Fruit fly (Drosophila melanogaster) whole organism, prepupa: ENCODE data around the gene mtDNA-helicase.

Experiments
- Blimp-1 ChIP-seq: fragments of 200-800 bp; sonication (Bioruptor generic); optimal IDR thresholded peaks from 3 replicates; lab custom pipeline; 2017; ENCODE audit warnings: missing biosample characterization, missing genetic modification characterization, mild to moderate bottlenecking, moderate library complexity, missing genetic modification reagents
- CG11294 ChIP-seq: fragments of 200-800 bp; sonication (Bioruptor generic); IDR thresholded peaks from 2 replicates; pipeline ENCODE4 v1.3.6; 2022; ENCODE audit warnings: missing biosample characterization, missing genetic modification characterization
- CG11762 ChIP-seq: fragments of 200-800 bp; sonication (Bioruptor generic); optimal IDR thresholded peaks from 3 replicates; lab custom pipeline; 2016; ENCODE audit warnings: missing biosample characterization, missing genetic modification characterization; ENCODE audit not compliant: insufficient read depth
- CG11902 ChIP-seq: fragments of 200-800 bp; sonication (Bioruptor generic); optimal IDR thresholded peaks from 3 replicates; lab custom pipeline; 2016; ENCODE audit warnings: missing biosample characterization, missing genetic modification characterization
- CG1621 ChIP-seq: fragments of 200-800 bp; sonication (Bioruptor generic); optimal IDR thresholded peaks from 3 replicates; lab custom pipeline; 2018; ENCODE audit warnings: missing biosample characterization, mild to moderate bottlenecking, missing genetic modification characterization
- CG31627 ChIP-seq: fragments of 200-800 bp; sonication (Bioruptor generic); optimal IDR thresholded peaks from 3 replicates; lab custom pipeline; 2016; ENCODE audit warnings: missing biosample characterization, missing genetic modification characterization
- CG32006 ChIP-seq: fragments of 200-800 bp; sonication (Bioruptor generic); optimal IDR thresholded peaks from 3 replicates; lab custom pipeline; 2017; ENCODE audit warnings: missing biosample characterization, mild to moderate bottlenecking, missing genetic modification characterization
- CG34406 ChIP-seq: fragments of 200-800 bp; sonication (Bioruptor generic); optimal IDR thresholded peaks from 3 replicates; lab custom pipeline; 2016; ENCODE audit warnings: missing biosample characterization, missing genetic modification characterization
- CG3919 ChIP-seq: fragments of 200-800 bp; sonication (Bioruptor generic); optimal IDR thresholded peaks from 3 replicates; lab custom pipeline; 2016; ENCODE audit warnings: missing biosample characterization, missing genetic modification characterization
- CG4318 ChIP-seq: fragments of 200-800 bp; sonication (Bioruptor generic); optimal IDR thresholded peaks from 3 replicates; lab custom pipeline; 2017; ENCODE audit warnings: missing biosample characterization, mild to moderate bottlenecking, missing genetic modification characterization
- CG6163 ChIP-seq: fragments of 200-800 bp; sonication (Bioruptor generic); IDR thresholded peaks from 3 replicates; pipeline ENCODE4 v1.3.6; 2022; ENCODE audit warnings: missing biosample characterization, missing genetic modification characterization
- CG6276 ChIP-seq: fragments of 200-800 bp; sonication (Bioruptor generic); optimal IDR thresholded peaks from 2 replicates; lab custom pipeline; 2017; ENCODE audit warnings: missing biosample characterization, mild to moderate bottlenecking, missing genetic modification characterization
- CG6792 ChIP-seq: fragments of 200-800 bp; sonication (Bioruptor generic); optimal IDR thresholded peaks from 3 replicates; lab custom pipeline; 2016; ENCODE audit warnings: missing biosample characterization, missing genetic modification characterization
- CG6808 ChIP-seq: fragments of 200-800 bp; sonication (Bioruptor generic); optimal IDR thresholded peaks from 3 replicates; lab custom pipeline; 2017; ENCODE audit warnings: missing biosample characterization, missing genetic modification characterization, mild to moderate bottlenecking, moderate library complexity, missing genetic modification reagents
- CG6854 ChIP-seq: fragments of 200-800 bp; sonication (Bioruptor generic); optimal IDR thresholded peaks from 2 replicates; lab custom pipeline; 2017; ENCODE audit warnings: missing biosample characterization, mild to moderate bottlenecking, missing genetic modification characterization
- CG7368 ChIP-seq: fragments of 200-800 bp; sonication (Bioruptor generic); optimal IDR thresholded peaks from 3 replicates; lab custom pipeline; 2016; ENCODE audit warnings: missing biosample characterization, missing genetic modification characterization
- CG8119 ChIP-seq: fragments of 200-800 bp; sonication (Bioruptor generic); IDR thresholded peaks from 3 replicates; pipeline ENCODE4 v1.3.6; 2022; ENCODE audit warnings: missing biosample characterization, missing genetic modification characterization
- CG8319 ChIP-seq: fragments of 200-800 bp; sonication (Bioruptor generic); optimal IDR thresholded peaks from 3 replicates; lab custom pipeline; 2016; ENCODE audit warnings: missing biosample characterization, missing genetic modification characterization
- CG9139 ChIP-seq: fragments of 200-800 bp; sonication (Bioruptor generic); optimal IDR thresholded peaks from 3 replicates; lab custom pipeline; 2017; ENCODE audit warnings: missing biosample characterization, mild to moderate bottlenecking, missing genetic modification characterization
- Eip75B ChIP-seq: fragments of 200-800 bp; sonication (Bioruptor generic); optimal IDR thresholded peaks from 3 replicates; lab custom pipeline; 2016; ENCODE audit warnings: missing biosample characterization, missing genetic modification characterization
- Eip78C ChIP-seq: fragments of 200-800 bp; sonication (Bioruptor generic); peaks from one replicate; lab custom pipeline; 2016; ENCODE audit warnings: missing biosample characterization, missing genetic modification characterization
- Eip93F ChIP-seq: fragments of 200-800 bp; sonication (Bioruptor generic); optimal IDR thresholded peaks from 2 replicates; lab custom pipeline; 2016; ENCODE audit warnings: missing biosample characterization, mild to moderate bottlenecking, missing genetic modification characterization
- Ets21C ChIP-seq: fragments of 200-800 bp; sonication (Bioruptor generic); optimal IDR thresholded peaks from 3 replicates; lab custom pipeline; 2016; ENCODE audit warnings: missing biosample characterization, missing genetic modification characterization
- Ets96B ChIP-seq: fragments of 200-800 bp; optimal IDR thresholded peaks from 2 replicates; lab custom pipeline; 2019; ENCODE audit warnings: missing biosample characterization, mild to moderate bottlenecking, missing genetic modification characterization, moderate library complexity
- Gug ChIP-seq: fragments of 200-800 bp; sonication (Bioruptor generic); IDR thresholded peaks from 2 replicates; pipeline ENCODE4 v1.3.6; 2022; ENCODE audit warnings: missing biosample characterization, missing genetic modification characterization
- Hr38 ChIP-seq: sonication (Bioruptor generic); optimal IDR thresholded peaks from 2 replicates; lab custom pipeline; 2016; ENCODE audit warnings: missing biosample characterization, missing genetic modification characterization
- Hr39 ChIP-seq: fragments of 200-800 bp; sonication (Bioruptor generic); optimal IDR thresholded peaks from 2 replicates; lab custom pipeline; 2016; ENCODE audit warnings: missing biosample characterization, missing genetic modification characterization
- Hr4 ChIP-seq: fragments of 200-800 bp; sonication (Bioruptor generic); optimal IDR thresholded peaks from 3 replicates; lab custom pipeline; 2016; ENCODE audit warnings: missing biosample characterization, missing genetic modification characterization
- Lpt ChIP-seq: fragments of 200-800 bp; sonication (Bioruptor generic); optimal IDR thresholded peaks from 3 replicates; lab custom pipeline; 2016; ENCODE audit warnings: missing biosample characterization, missing genetic modification characterization
- Met ChIP-seq: fragments of 200-800 bp; sonication (Bioruptor generic); optimal IDR thresholded peaks from 3 replicates; lab custom pipeline; 2016; ENCODE audit warnings: missing biosample characterization, missing genetic modification characterization
- OdsH ChIP-seq: fragments of 200-800 bp; sonication (Bioruptor generic); optimal IDR thresholded peaks from 3 replicates; lab custom pipeline; 2016; ENCODE audit warnings: missing biosample characterization, missing genetic modification characterization
- Smox ChIP-seq: fragments of 200-800 bp; sonication (Bioruptor generic); optimal IDR thresholded peaks from 3 replicates; lab custom pipeline; 2016; ENCODE audit warnings: missing biosample characterization, missing genetic modification characterization
- Sox102F ChIP-seq: fragments of 200-800 bp; sonication (Bioruptor generic); optimal IDR thresholded peaks from 2 replicates; lab custom pipeline; 2016; ENCODE audit warnings: missing biosample characterization, mild to moderate bottlenecking, missing genetic modification characterization
- Sox14 ChIP-seq: fragments of 200-800 bp; sonication (Bioruptor generic); optimal IDR thresholded peaks from 3 replicates; lab custom pipeline; 2016; ENCODE audit warnings: missing biosample characterization, missing genetic modification characterization
- Sox15 ChIP-seq: fragments of 200-800 bp; sonication (Bioruptor generic); optimal IDR thresholded peaks from 3 replicates; lab custom pipeline; 2016; ENCODE audit warnings: missing biosample characterization, missing genetic modification characterization
- achi ChIP-seq: fragments of 200-800 bp; sonication (Bioruptor generic); optimal IDR thresholded peaks from 3 replicates; lab custom pipeline; 2016; ENCODE audit warnings: missing biosample characterization, missing genetic modification characterization
- acj6 ChIP-seq: fragments of 200-800 bp; sonication (Bioruptor generic); optimal IDR thresholded peaks from 3 replicates; lab custom pipeline; 2016; ENCODE audit warnings: missing biosample characterization, missing genetic modification characterization
- cyc ChIP-seq: fragments of 200-800 bp; sonication (Bioruptor generic); optimal IDR thresholded peaks from 3 replicates; lab custom pipeline; 2016; ENCODE audit warnings: missing biosample characterization, missing genetic modification characterization
- eg ChIP-seq: fragments of 200-800 bp; sonication (Bioruptor generic); IDR thresholded peaks from 3 replicates; pipeline ENCODE4 v1.3.6; 2022; ENCODE audit warnings: missing biosample characterization, missing genetic modification characterization
- esn ChIP-seq: fragments of 200-800 bp; sonication (Bioruptor generic); optimal IDR thresholded peaks from 2 replicates; lab custom pipeline; 2016; ENCODE audit warnings: missing biosample characterization, mild to moderate bottlenecking, missing genetic modification characterization, moderate library complexity
- fd85E ChIP-seq: fragments of 200-800 bp; sonication (Bioruptor generic); optimal IDR thresholded peaks from 3 replicates; lab custom pipeline; 2016; ENCODE audit warnings: missing biosample characterization, missing genetic modification characterization
- lz ChIP-seq: fragments of 200-800 bp; sonication (Bioruptor generic); optimal IDR thresholded peaks from 3 replicates; lab custom pipeline; 2016; ENCODE audit warnings: missing biosample characterization, missing genetic modification characterization
- net ChIP-seq: fragments of 200-800 bp; sonication (Bioruptor generic); optimal IDR thresholded peaks from 3 replicates; lab custom pipeline; 2016; ENCODE audit warnings: missing biosample characterization, missing genetic modification characterization
- pdm3 ChIP-seq: fragments of 200-800 bp; sonication (Bioruptor generic); optimal IDR thresholded peaks from 3 replicates; lab custom pipeline; 2016; ENCODE audit warnings: missing biosample characterization, missing genetic modification characterization
- salr ChIP-seq, 2 experiments: fragments of 200-800 bp; sonication (Bioruptor generic); optimal IDR thresholded peaks; 3 replicates each; lab custom pipeline; 2016 to 2018; ENCODE audit warnings: missing biosample characterization in 2 of 2, missing genetic modification characterization in 2 of 2, mild to moderate bottlenecking in 1 of 2
- spab ChIP-seq: fragments of 200-800 bp; sonication (Bioruptor generic); optimal IDR thresholded peaks from 2 replicates; lab custom pipeline; 2017; ENCODE audit warnings: missing biosample characterization, mild to moderate bottlenecking, missing genetic modification characterization, missing genetic modification reagents
- svp ChIP-seq: fragments of 200-800 bp; sonication (Bioruptor generic); peaks from one replicate; lab custom pipeline; 2016; ENCODE audit warnings: missing biosample characterization, missing genetic modification characterization
- topi ChIP-seq: fragments of 200-800 bp; sonication (Bioruptor generic); optimal IDR thresholded peaks from 3 replicates; lab custom pipeline; 2016; ENCODE audit warnings: missing biosample characterization, missing genetic modification characterization

mtDNA-helicase gene

DNA sequence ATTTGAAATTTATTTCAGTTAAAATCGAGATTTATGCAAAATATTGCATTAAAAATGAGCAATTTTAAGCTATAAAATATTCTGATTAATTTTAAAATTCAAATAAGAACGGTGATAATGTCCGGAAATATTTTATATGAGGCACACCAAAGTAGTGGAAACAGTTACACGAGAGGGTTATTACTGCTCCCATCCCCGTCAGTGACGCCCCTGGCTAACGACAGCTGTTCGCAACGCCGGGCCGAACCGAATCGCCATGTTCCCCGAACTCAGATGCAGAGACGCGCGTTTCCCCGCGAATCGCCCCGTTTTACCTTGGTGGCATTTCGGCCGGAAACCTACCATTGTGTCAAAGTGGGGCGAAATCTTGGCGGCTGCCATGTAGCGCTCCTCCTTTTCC is 18.5 kb upstream of the mtDNA-helicase start:
- TF ChIP-seq Eip78C (GFP tag; lab: Kevin White, UChicago): peak; percentile 43
- TF ChIP-seq CG32006 (GFP tag; lab: Kevin White, UChicago): peak; percentile 7
- TF ChIP-seq eg (GFP tag; lab: Robert Waterston, UW): peak; percentile 80
- TF ChIP-seq Gug (GFP tag; lab: Robert Waterston, UW): 0 out of 2 replicates have a peak, but pooled peaks have one; percentile 13
- peak; percentile 6 for TF ChIP-seq achi
- TF ChIP-seq CG6854 (GFP tag; lab: Kevin White, UChicago): no peak
- peak; percentile 40 for TF ChIP-seq lz (GFP tag; lab: Kevin White, UChicago)
- TF ChIP-seq Eip75B (GFP tag; lab: Kevin White, UChicago): peak; percentile 16
- TF ChIP-seq salr (GFP tag; optimal IDR thresholded peaks at IDR 0.05; lab: Kevin White, UChicago): no peak
- TF ChIP-seq Smox (GFP tag; lab: Kevin White, UChicago): peak; percentile 13
- peak; percentile 49; the same call in 2 of the 3 replicates for TF ChIP-seq CG6163 (GFP tag; lab: Robert Waterston, UW)
- peak; percentile 28; the same call in 2 of the 3 replicates for TF ChIP-seq CG8119 (GFP tag; lab: Robert Waterston, UW)
- no peak for TF ChIP-seq CG11762 (GFP tag; lab: Kevin White, UChicago)
- TF ChIP-seq fd85E (GFP tag; lab: Kevin White, UChicago): no peak
- no peak for TF ChIP-seq CG8319 (GFP tag; lab: Kevin White, UChicago)
- TF ChIP-seq CG11902: no peak
- peak; percentile 37 for TF ChIP-seq net (GFP tag; lab: Kevin White, UChicago)
- TF ChIP-seq Met (GFP tag; lab: Kevin White, UChicago): peak; percentile 8
- no peak for TF ChIP-seq spab (GFP tag; lab: Kevin White, UChicago)
- no peak for TF ChIP-seq Sox102F
- TF ChIP-seq Hr39: peak; percentile 13
- peak; percentile 1 for TF ChIP-seq acj6
- no peak for TF ChIP-seq Eip93F (GFP tag; lab: Kevin White, UChicago)
- no peak for TF ChIP-seq svp (GFP tag; lab: Kevin White, UChicago)
- peak; percentile 67 for TF ChIP-seq Hr4 (GFP tag; lab: Kevin White, UChicago)
- no peak for TF ChIP-seq topi (GFP tag; lab: Kevin White, UChicago)
- TF ChIP-seq pdm3 (GFP tag; lab: Kevin White, UChicago): peak; percentile 28
- TF ChIP-seq Hr38 (GFP tag; lab: Kevin White, UChicago): no peak
- no peak for TF ChIP-seq CG7368 (GFP tag; lab: Kevin White, UChicago)
- TF ChIP-seq Sox14: no peak
- peak; percentile 9 for TF ChIP-seq cyc (GFP tag; lab: Kevin White, UChicago)

DNA sequence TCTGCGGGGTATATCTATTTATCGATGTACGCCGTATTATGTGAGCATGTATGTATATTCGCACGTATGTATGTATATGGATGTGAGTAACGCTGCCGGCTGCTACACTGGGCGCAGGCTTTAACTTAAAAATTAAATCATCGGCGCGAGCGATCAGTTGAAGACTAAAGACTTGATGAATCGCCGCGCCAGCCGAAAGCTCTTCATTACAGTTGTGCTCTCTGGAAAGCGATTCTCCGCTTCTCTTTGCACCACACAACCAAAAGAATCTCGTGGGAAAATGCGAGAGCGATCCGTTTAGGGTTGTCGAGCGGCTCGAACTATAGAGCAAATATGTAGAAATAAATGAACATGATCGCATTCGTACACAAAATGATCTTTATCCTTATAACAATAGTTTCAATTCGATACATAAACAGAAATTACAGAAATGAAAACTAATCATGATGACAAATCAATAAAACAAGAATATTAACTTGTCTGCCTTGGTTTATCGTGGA is 15.3 kb upstream of the mtDNA-helicase start, which contains the start of gene CG13124:
TSS of gene CG13124 (minus strand) at position 166 of the 500 bp plus-strand sequence.
- TF ChIP-seq CG3919 (GFP tag; lab: Kevin White, UChicago) (peak; percentile 32), Blimp-1 (GFP tag; lab: Kevin White, UChicago) (no peak), Hr4 (GFP tag; lab: Kevin White, UChicago) (peak; percentile 46), Sox102F (peak; percentile 13), CG6276 (GFP tag; lab: Kevin White, UChicago) (peak; percentile 19), Eip75B (GFP tag; lab: Kevin White, UChicago) (no peak), CG34406 (GFP tag; lab: Kevin White, UChicago) (peak; percentile 17), Sox15 (no peak), svp (GFP tag; lab: Kevin White, UChicago) (no peak), Eip78C (GFP tag; lab: Kevin White, UChicago) (peak; percentile 72), CG9139 (GFP tag; lab: Kevin White, UChicago) (peak; percentile 13), Ets21C (no peak), CG6854 (GFP tag; lab: Kevin White, UChicago) (no peak), lz (GFP tag; lab: Kevin White, UChicago) (no peak), CG6792 (no peak), CG11762 (GFP tag; lab: Kevin White, UChicago) (no peak), CG1621 (tag; lab: Kevin White, UChicago) (no peak), Lpt (GFP tag; lab: Kevin White, UChicago) (no peak), CG11294 (GFP tag; lab: Robert Waterston, UW) (no peak), CG32006 (GFP tag; lab: Kevin White, UChicago) (no peak), cyc (GFP tag; lab: Kevin White, UChicago) (no peak), Smox (GFP tag; lab: Kevin White, UChicago) (no peak), CG31627 (GFP tag; lab: Kevin White, UChicago) (no peak), OdsH (GFP tag; lab: Kevin White, UChicago) (peak; percentile 21), Hr38 (GFP tag; lab: Kevin White, UChicago) (no peak), acj6 (peak; percentile 9), Ets96B (tag; lab: Kevin White, UChicago) (no peak), eg (GFP tag; lab: Robert Waterston, UW) (peak; percentile 71; the same call in 2 of the 3 replicates), CG11902 (no peak), net (GFP tag; lab: Kevin White, UChicago) (peak; percentile 37), CG4318 (GFP tag; lab: Kevin White, UChicago) (no peak), CG6808 (GFP tag; lab: Kevin White, UChicago) (peak; percentile 7), Sox14 (peak; percentile 8), salr (GFP tag; optimal IDR thresholded peaks at IDR 0.05; lab: Kevin White, UChicago) (no peak), esn (GFP tag; lab: Kevin White, UChicago) (peak; percentile 33), pdm3 (GFP tag; lab: Kevin White, UChicago) (peak; percentile 6)
